Fruit fly (Drosophila melanogaster): Measurements from ENCODE around the gene Vsp37A.
A peak's percentile ranks its signal among the peaks of the same experiment; 100 is the strongest.

Vsp37A gene

DNA sequence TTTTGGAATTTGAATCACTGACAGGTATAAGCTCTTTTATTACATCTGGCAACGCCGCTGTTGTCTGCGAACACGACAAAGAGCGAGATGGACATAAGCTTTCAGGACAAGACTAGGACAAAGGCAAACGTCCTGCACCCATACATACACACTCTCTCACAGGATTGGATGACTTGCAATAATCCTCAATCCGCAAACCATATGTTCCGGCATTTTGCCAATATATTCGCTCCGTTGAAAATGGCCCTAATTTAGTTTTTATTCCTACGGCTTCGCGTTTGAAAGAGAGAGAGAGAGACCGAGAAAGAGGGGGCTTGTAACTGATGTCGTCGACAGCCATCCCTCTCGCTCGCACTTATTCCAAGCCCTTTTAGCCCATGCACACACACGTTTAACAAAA, 32.9 kb downstream of the Vsp37A start:
- TF ChIP-seq CG14711 (tag; optimal IDR thresholded peaks at IDR 0.05) (peak; percentile 43), CG5204 (GFP tag; optimal IDR thresholded peaks at IDR 0.05) (no peak), bab1 (GFP tag; optimal IDR thresholded peaks at IDR 0.05) (no peak), tj (GFP tag; optimal IDR thresholded peaks at IDR 0.05) (no peak), kay (GFP tag; ENCODE audit: borderline replicate concordance) (no peak), cic (GFP tag; optimal IDR thresholded peaks at IDR 0.05) (no peak), CG7045 (GFP tag; optimal IDR thresholded peaks at IDR 0.05) (no peak), CG7101 (tag; optimal IDR thresholded peaks at IDR 0.05) (no peak), pad (GFP tag; optimal IDR thresholded peaks at IDR 0.05) (peak; percentile 53), Crg-1 (GFP tag; optimal IDR thresholded peaks at IDR 0.05) (no peak), CG1620 (GFP tag; optimal IDR thresholded peaks at IDR 0.05) (no peak), Mnt (GFP tag; optimal IDR thresholded peaks at IDR 0.05) (peak; percentile 81), Clk (GFP tag; optimal IDR thresholded peaks at IDR 0.05) (no peak), Hr96 (GFP tag; optimal IDR thresholded peaks at IDR 0.05) (no peak), toe (GFP tag; optimal IDR thresholded peaks at IDR 0.05) (no peak), ovo (GFP tag; optimal IDR thresholded peaks at IDR 0.05) (no peak)

DNA sequence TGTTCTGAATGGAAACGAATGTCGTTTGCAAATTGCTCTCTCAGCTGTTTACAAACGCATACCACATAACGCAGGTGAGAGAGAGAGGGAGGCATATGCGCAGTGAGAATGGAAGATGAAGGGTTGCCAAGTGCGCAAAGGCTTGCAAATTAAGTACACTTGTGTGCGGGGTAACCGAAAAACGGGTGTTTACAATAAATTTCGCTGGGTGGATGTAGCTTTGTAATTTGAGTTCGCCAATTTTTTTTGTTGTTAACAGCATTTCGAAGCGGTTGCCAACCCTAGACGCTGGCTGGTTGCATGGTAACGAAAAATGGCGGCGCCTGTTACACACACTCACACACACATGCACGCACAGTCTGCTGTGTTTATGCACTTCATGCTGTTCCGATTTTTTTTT, 33.6 kb downstream of the Vsp37A start:
- TF ChIP-seq ovo (GFP tag; optimal IDR thresholded peaks at IDR 0.05) = peak; percentile 94
- TF ChIP-seq cic (GFP tag; optimal IDR thresholded peaks at IDR 0.05) = peak; percentile 86
- TF ChIP-seq cnc (optimal IDR thresholded peaks at IDR 0.05) = peak in 1 of 2 experiments; percentile 10
- peak; percentile 98 for TF ChIP-seq bab1 (GFP tag; optimal IDR thresholded peaks at IDR 0.05)
- TF ChIP-seq CG1620 (GFP tag; optimal IDR thresholded peaks at IDR 0.05) = peak; percentile 97
- no peak for TF ChIP-seq Hr96 (GFP tag; optimal IDR thresholded peaks at IDR 0.05)
- peak; percentile 93 for TF ChIP-seq CG11617 (GFP tag; optimal IDR thresholded peaks at IDR 0.05)
- TF ChIP-seq CG7045 (GFP tag; optimal IDR thresholded peaks at IDR 0.05) = peak; percentile 88
- TF ChIP-seq CG14711 (tag; optimal IDR thresholded peaks at IDR 0.05) = peak; percentile 100
- peak; percentile 85 for TF ChIP-seq CG5204 (GFP tag; optimal IDR thresholded peaks at IDR 0.05)
- TF ChIP-seq tj (GFP tag; optimal IDR thresholded peaks at IDR 0.05) = peak; percentile 94
- TF ChIP-seq toe (GFP tag; optimal IDR thresholded peaks at IDR 0.05) = peak; percentile 86
- TF ChIP-seq pad (GFP tag; optimal IDR thresholded peaks at IDR 0.05) = peak; percentile 87
- TF ChIP-seq Mnt (GFP tag; optimal IDR thresholded peaks at IDR 0.05) = peak; percentile 92
- TF ChIP-seq CG12768 (GFP tag; optimal IDR thresholded peaks at IDR 0.05) = peak; percentile 94
- TF ChIP-seq kay (GFP tag; ENCODE audit: borderline replicate concordance) = no peak
- TF ChIP-seq CG7101 (tag; optimal IDR thresholded peaks at IDR 0.05) = peak; percentile 97
- peak; percentile 95 for TF ChIP-seq Crg-1 (GFP tag; optimal IDR thresholded peaks at IDR 0.05)
- TF ChIP-seq CG33017 (tag; optimal IDR thresholded peaks at IDR 0.05) = peak; percentile 89
- TF ChIP-seq Clk (GFP tag; optimal IDR thresholded peaks at IDR 0.05) = peak; percentile 89

DNA sequence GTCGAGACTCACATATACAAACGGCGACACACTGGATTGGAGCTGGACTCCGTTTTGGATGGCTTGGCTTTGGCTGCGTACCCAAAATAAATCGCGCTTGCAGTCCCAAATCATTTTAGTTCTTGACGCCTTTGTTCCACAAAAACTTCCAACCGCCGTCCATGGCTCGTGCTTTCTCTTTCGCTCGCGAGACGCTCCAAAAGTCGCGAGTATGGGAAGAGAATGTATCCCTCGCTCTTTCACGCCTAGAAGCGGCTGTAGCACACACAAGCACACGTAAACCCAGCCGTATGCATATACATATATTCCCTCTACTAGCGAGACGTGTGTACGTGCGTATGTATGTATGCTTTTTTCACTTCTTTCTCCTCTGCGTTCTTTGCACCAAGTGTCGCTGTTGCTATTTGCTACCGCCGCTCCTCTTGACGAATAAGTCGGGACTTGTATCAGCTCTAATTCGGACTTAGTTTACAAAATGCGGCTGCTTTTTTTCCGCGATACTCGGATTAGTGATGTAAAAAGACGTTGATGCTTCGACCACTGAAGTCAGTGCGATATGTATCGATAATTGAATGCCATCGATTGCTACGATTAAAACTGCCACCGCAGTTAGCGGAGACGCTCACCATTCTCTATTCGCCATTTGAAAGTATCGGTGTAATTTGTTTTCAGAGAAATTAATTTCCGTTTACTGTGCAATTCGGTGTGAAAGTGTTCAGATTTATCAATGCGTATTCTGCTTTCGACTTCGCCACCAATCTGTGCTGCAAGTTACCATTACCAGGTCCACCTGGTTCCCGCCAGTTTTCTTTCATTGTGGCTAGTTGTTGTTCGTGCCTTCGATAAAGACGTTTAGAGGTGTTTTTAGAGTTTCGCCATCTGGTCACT, 34.4 kb downstream of the Vsp37A start, which contains the start of the genes Hmt4-20 and SkpA:
TSS of gene Hmt4-20 (minus strand) at position 542 of the 888 bp plus-strand sequence.
TSS of gene SkpA (plus strand) at position 623 of the 888 bp plus-strand sequence.
- TF ChIP-seq CG33017 (tag; optimal IDR thresholded peaks at IDR 0.05) = no peak
- no peak for TF ChIP-seq CG12768 (GFP tag; optimal IDR thresholded peaks at IDR 0.05)
- peak; percentile 19 for TF ChIP-seq CG1620 (GFP tag; optimal IDR thresholded peaks at IDR 0.05)

DNA sequence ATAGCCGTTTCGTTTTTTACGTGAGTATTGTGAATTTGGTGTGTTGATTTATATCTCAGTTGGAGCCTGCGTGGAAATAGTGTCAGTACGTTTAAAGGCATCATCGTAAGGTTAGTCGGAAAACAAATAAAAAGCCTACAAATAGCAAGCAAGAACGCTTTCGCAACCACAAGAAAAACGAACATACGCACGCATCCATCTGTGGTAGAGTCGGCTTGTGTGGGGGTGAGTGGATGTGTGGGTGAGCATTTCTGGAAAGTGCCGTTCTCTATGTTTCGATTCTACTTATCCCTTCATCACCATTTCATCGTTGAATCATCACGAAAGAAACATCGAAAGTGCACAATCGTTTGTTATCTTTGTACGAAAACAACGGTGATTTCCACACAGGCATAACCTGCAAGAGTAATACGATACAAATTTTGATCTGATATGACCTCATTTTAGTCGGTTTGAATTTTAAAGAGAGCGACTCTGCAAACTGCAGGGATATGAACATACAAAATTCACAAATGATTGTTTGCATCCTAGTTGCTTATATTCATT, 35.1 kb downstream of the Vsp37A start:
- peak; percentile 82 for TF ChIP-seq pad (GFP tag; optimal IDR thresholded peaks at IDR 0.05)
- no peak for TF ChIP-seq Hr96 (GFP tag; optimal IDR thresholded peaks at IDR 0.05)
- no peak for TF ChIP-seq CG7045 (GFP tag; optimal IDR thresholded peaks at IDR 0.05)
- peak; percentile 22 for TF ChIP-seq ovo (GFP tag; optimal IDR thresholded peaks at IDR 0.05)
- peak; percentile 51 for TF ChIP-seq bab1 (GFP tag; optimal IDR thresholded peaks at IDR 0.05)
- TF ChIP-seq CG5204 (GFP tag; optimal IDR thresholded peaks at IDR 0.05) = no peak

DNA sequence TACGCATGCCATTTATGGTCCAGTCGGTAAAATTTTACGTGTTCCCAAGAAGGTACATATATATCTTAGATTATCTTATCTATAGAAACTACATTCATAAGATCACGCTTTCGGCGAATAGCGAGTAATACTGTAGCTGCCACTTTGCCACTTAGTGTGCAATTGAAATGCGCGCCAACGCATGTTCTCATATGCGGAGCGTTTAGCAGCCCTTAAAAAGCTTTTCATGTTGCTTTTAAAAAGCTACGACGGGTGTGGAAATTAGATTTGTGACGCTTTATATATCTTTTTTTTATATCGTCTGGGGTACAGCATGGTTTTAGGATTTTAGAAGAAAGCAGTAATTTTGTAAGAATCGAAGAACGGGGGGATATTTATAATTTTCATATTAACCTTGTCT, 36.7 kb downstream of the Vsp37A start:
- no peak for TF ChIP-seq cic (GFP tag; optimal IDR thresholded peaks at IDR 0.05)
- peak; percentile 24 for TF ChIP-seq CG14711 (tag; optimal IDR thresholded peaks at IDR 0.05)
- TF ChIP-seq bab1 (GFP tag; optimal IDR thresholded peaks at IDR 0.05) = peak; percentile 77

Data from whole organism, adult.